Worm (Caenorhabditis elegans) whole organism, L3 larva: ENCODE measurements around the gene K09C4.2.

ENCODE experiments used
- R02D3.7 ChIP-seq: fragments of 150-350 bp; optimal IDR thresholded peaks from 2 replicates; lab custom pipeline; 2014; ENCODE audit warnings: missing biosample characterization, missing genetic modification characterization
- ZK546.5 ChIP-seq: sonication (generic microtip); optimal IDR thresholded peaks from 2 replicates; lab custom pipeline; 2017; ENCODE audit warnings: missing biosample characterization, missing genetic modification characterization
- aly-2 ChIP-seq: fragments of 150-350 bp; optimal IDR thresholded peaks from 2 replicates; lab custom pipeline; 2014; ENCODE audit warnings: missing biosample characterization, missing genetic modification characterization
- ama-1 ChIP-seq: fragments of 150-350 bp; optimal IDR thresholded peaks from 2 replicates; lab custom pipeline; 2018
- ceh-28 ChIP-seq: fragments of 150-350 bp; optimal IDR thresholded peaks from 2 replicates; lab custom pipeline; 2014; ENCODE audit warnings: missing biosample characterization, missing genetic modification reagents, missing genetic modification characterization
- ceh-82 ChIP-seq: fragments of 150-350 bp; optimal IDR thresholded peaks from 2 replicates; lab custom pipeline; 2014; ENCODE audit warnings: missing biosample characterization, missing genetic modification characterization
- egl-27 ChIP-seq: sonication (generic microtip); optimal IDR thresholded peaks from 4 replicates; lab custom pipeline; 2017; ENCODE audit warnings: missing biosample characterization, missing genetic modification reagents, missing genetic modification characterization
- elt-1 ChIP-seq: fragments of 150-350 bp; optimal IDR thresholded peaks from 2 replicates; lab custom pipeline; 2014; ENCODE audit warnings: missing biosample characterization, missing genetic modification characterization
- elt-2 ChIP-seq: sonication (generic microtip); optimal IDR thresholded peaks from 2 replicates; lab custom pipeline; 2016; ENCODE audit warnings: missing genetic modification reagents, mild to moderate bottlenecking, missing genetic modification characterization, missing compliant biosample characterization
- eor-1 ChIP-seq, 2 experiments: fragments of 150-350 bp; optimal IDR thresholded peaks; 2 replicates each; lab custom pipeline; 2014 to 2018; ENCODE audit warnings: missing biosample characterization in 2 of 2, missing genetic modification characterization in 2 of 2
- fkh-2 ChIP-seq: fragments of 150-350 bp; optimal IDR thresholded peaks from 2 replicates; lab custom pipeline; 2014; ENCODE audit warnings: missing biosample characterization, missing genetic modification reagents, missing genetic modification characterization
- hmg-11 ChIP-seq: sonication (generic microtip); optimal IDR thresholded peaks from 2 replicates; lab custom pipeline; 2016; ENCODE audit warnings: missing genetic modification characterization, missing compliant biosample characterization
- lin-15B ChIP-seq: fragments of 150-350 bp; optimal IDR thresholded peaks from 2 replicates; lab custom pipeline; 2014; ENCODE audit warnings: missing biosample characterization, missing genetic modification characterization
- lin-39 ChIP-seq: fragments of 150-350 bp; optimal IDR thresholded peaks from 2 replicates; lab custom pipeline; 2018; ENCODE audit warnings: missing biosample characterization, missing genetic modification reagents, missing genetic modification characterization
- mdl-1 ChIP-seq: fragments of 150-350 bp; optimal IDR thresholded peaks from 2 replicates; lab custom pipeline; 2014; ENCODE audit warnings: missing biosample characterization, missing genetic modification characterization
- nfya-1 ChIP-seq: sonication (generic microtip); optimal IDR thresholded peaks from 2 replicates; lab custom pipeline; 2017; ENCODE audit warnings: missing genetic modification characterization, mild to moderate bottlenecking, missing compliant biosample characterization, antibody characterized with exemption, moderate library complexity; ENCODE audit not compliant: insufficient read depth
- nhr-11 ChIP-seq: fragments of 150-350 bp; optimal IDR thresholded peaks from 2 replicates; lab custom pipeline; 2014; ENCODE audit warnings: missing biosample characterization, missing genetic modification characterization
- nhr-28 ChIP-seq: fragments of 150-350 bp; optimal IDR thresholded peaks from 2 replicates; lab custom pipeline; 2014; ENCODE audit warnings: missing biosample characterization, missing genetic modification characterization
- nhr-43 ChIP-seq: sonication (generic microtip); optimal IDR thresholded peaks from 2 replicates; lab custom pipeline; 2016; ENCODE audit warnings: mild to moderate bottlenecking, missing genetic modification characterization, missing compliant biosample characterization; ENCODE audit not compliant: poor library complexity, severe bottlenecking
- nhr-67 ChIP-seq: fragments of 150-350 bp; optimal IDR thresholded peaks from 2 replicates; lab custom pipeline; 2014; ENCODE audit warnings: missing biosample characterization, missing genetic modification characterization
- nhr-76 ChIP-seq: fragments of 150-350 bp; sonication (generic microtip); optimal IDR thresholded peaks from 5 replicates; lab custom pipeline; 2014; ENCODE audit warnings: missing biosample characterization, missing genetic modification characterization
- nhr-77 ChIP-seq: fragments of 150-350 bp; optimal IDR thresholded peaks from 2 replicates; lab custom pipeline; 2014; ENCODE audit warnings: missing biosample characterization, missing genetic modification characterization
- pha-4 ChIP-seq: fragments of 150-350 bp; optimal IDR thresholded peaks from 2 replicates; lab custom pipeline; 2014; ENCODE audit warnings: missing biosample characterization, missing genetic modification reagents, missing genetic modification characterization
- pqm-1 ChIP-seq: fragments of 150-350 bp; optimal IDR thresholded peaks from 2 replicates; lab custom pipeline; 2017; ENCODE audit warnings: missing biosample characterization, missing genetic modification characterization, inconsistent platforms
- sea-2 ChIP-seq: fragments of 150-350 bp; sonication (generic microtip); optimal IDR thresholded peaks from 4 replicates; lab custom pipeline; 2014; ENCODE audit warnings: missing biosample characterization, missing genetic modification reagents, missing genetic modification characterization
- skn-1 ChIP-seq: fragments of 150-350 bp; optimal IDR thresholded peaks from 2 replicates; lab custom pipeline; 2014; ENCODE audit warnings: missing biosample characterization, missing genetic modification characterization
- snpc-4 ChIP-seq: fragments of 150-350 bp; optimal IDR thresholded peaks from 2 replicates; lab custom pipeline; 2014; ENCODE audit warnings: missing biosample characterization, missing genetic modification characterization
- tbx-2 ChIP-seq: sonication (generic microtip); optimal IDR thresholded peaks from 2 replicates; lab custom pipeline; 2016; ENCODE audit warnings: mild to moderate bottlenecking, missing genetic modification characterization, missing compliant biosample characterization
- unc-39 ChIP-seq: sonication (generic microtip); optimal IDR thresholded peaks from 4 replicates; lab custom pipeline; 2017; ENCODE audit warnings: missing biosample characterization, missing genetic modification characterization
- unc-62 ChIP-seq: fragments of 150-350 bp; sonication (generic microtip); optimal IDR thresholded peaks from 4 replicates; lab custom pipeline; 2014; ENCODE audit warnings: missing biosample characterization, missing genetic modification reagents, missing genetic modification characterization
- zag-1 ChIP-seq: fragments of 150-350 bp; optimal IDR thresholded peaks from 2 replicates; lab custom pipeline; 2014; ENCODE audit warnings: missing biosample characterization, missing genetic modification characterization
- ztf-11 ChIP-seq: fragments of 150-350 bp; optimal IDR thresholded peaks from 2 replicates; lab custom pipeline; 2014; ENCODE audit warnings: missing biosample characterization, missing genetic modification characterization

K09C4.2 gene

ce11 chrX:3258842-3259241, 37.4 kb upstream of the K09C4.2 start, which contains the start of gene lbp-1:
lbp-1 (plus strand) TSS chrX:3259142.
- peak; percentile 9 for TF ChIP-seq lin-39 (tag; lab: Kevin White, UChicago)
- TF ChIP-seq nfya-1 (tag; lab: Kevin White, UChicago) = no peak

ce11 chrX:3260509-3260908, 35.8 kb upstream of the K09C4.2 start, which contains the start of gene lbp-2:
lbp-2 (plus strand) TSS chrX:3260610.
- TF ChIP-seq ZK546.5 (no peak), ceh-28 (no peak), fkh-2 (tag; lab: Kevin White, UChicago) (no peak), hmg-11 (tag; lab: Kevin White, UChicago) (no peak), nfya-1 (tag; lab: Kevin White, UChicago) (peak; percentile 14)
- TF ChIP-seq, all 47 proteins: peak for 1

ce11 chrX:3262600-3262999, 33.7 kb upstream of the K09C4.2 start, which contains the start of gene fbxb-71:
fbxb-71 (plus strand) TSS chrX:3262900.
- TF ChIP-seq zag-1 (no peak), unc-39 (tag; lab: Kevin White, UChicago) (no peak), lin-15B (no peak), elt-1 (tag; lab: Kevin White, UChicago) (no peak), snpc-4 (no peak), R02D3.7 (tag; lab: Kevin White, UChicago) (no peak), hmg-11 (tag; lab: Kevin White, UChicago) (no peak), unc-62 (GFP tag; lab: Kevin White, UChicago) (no peak), eor-1 (tag; optimal IDR thresholded peaks at IDR 0.05; lab: Kevin White, UChicago) (no peak), lin-39 (tag; lab: Kevin White, UChicago) (no peak), pha-4 (tag; lab: Kevin White, UChicago) (no peak)

- TF ChIP-seq nhr-43 (tag; lab: Kevin White, UChicago) (no peak), pqm-1 (tag; lab: Kevin White, UChicago) (no peak), nhr-76 (no peak), ama-1 (no peak), unc-39 (tag; lab: Kevin White, UChicago) (no peak), nhr-77 (tag; lab: Kevin White, UChicago) (no peak), eor-1 (tag; optimal IDR thresholded peaks at IDR 0.05; lab: Kevin White, UChicago) (no peak), elt-2 (no peak), hmg-11 (tag; lab: Kevin White, UChicago) (no peak), sea-2 (no peak), pha-4 (tag; lab: Kevin White, UChicago) (no peak)
These were observed 25.5 kb upstream of the K09C4.2 start, which contains the start of gene sul-1 for ce11 chrX:3270806-3271205. sul-1 (minus strand) TSS chrX:3270906.

- TF ChIP-seq hmg-11 (tag; lab: Kevin White, UChicago) = no peak
- TF ChIP-seq nhr-11 (tag; lab: Kevin White, UChicago) = no peak
- no peak for TF ChIP-seq zag-1
- TF ChIP-seq mdl-1 (tag; lab: Kevin White, UChicago) = no peak
These were observed 24.6 kb upstream of the K09C4.2 start, which contains the start of gene K09C4.9 for ce11 chrX:3271673-3272072. K09C4.9 (minus strand) TSS chrX:3271773.

ce11 chrX:3272580-3272979, 23.7 kb upstream of the K09C4.2 start, which contains the start of gene K09C4.7:
K09C4.7 (plus strand) TSS chrX:3272880.
- TF ChIP-seq nhr-77 (tag; lab: Kevin White, UChicago) = no peak
- TF ChIP-seq ztf-11 = no peak
- TF ChIP-seq nhr-67 (tag; lab: Kevin White, UChicago) = no peak
- TF ChIP-seq nhr-28 (tag; lab: Kevin White, UChicago) = no peak
- TF ChIP-seq eor-1 (tag; optimal IDR thresholded peaks at IDR 0.05; lab: Kevin White, UChicago) = no peak
- no peak for TF ChIP-seq aly-2 (tag; lab: Kevin White, UChicago)
- TF ChIP-seq fkh-2 (tag; lab: Kevin White, UChicago) = no peak
- no peak for TF ChIP-seq lin-15B
- no peak for TF ChIP-seq egl-27 (tag; lab: Kevin White, UChicago)
- no peak for TF ChIP-seq ceh-82
- TF ChIP-seq lin-39 (tag; lab: Kevin White, UChicago) = no peak
- TF ChIP-seq unc-39 (tag; lab: Kevin White, UChicago) = no peak
- no peak for TF ChIP-seq R02D3.7 (tag; lab: Kevin White, UChicago)
- TF ChIP-seq elt-2 = no peak
- TF ChIP-seq mdl-1 (tag; lab: Kevin White, UChicago) = no peak
- no peak for TF ChIP-seq ZK546.5
- no peak for TF ChIP-seq tbx-2 (tag; lab: Kevin White, UChicago)
- no peak for TF ChIP-seq skn-1
- TF ChIP-seq sea-2 = no peak
